Worm (Caenorhabditis elegans): ENCODE measurements around the gene prdx-2.

The prdx-2 gene

ce11 chrII:5398779-5399178 lies 20.8 kb downstream of the prdx-2 start, which contains the start of gene fbxl-3:
fbxl-3 (minus strand) TSS chrII:5398902.
- TF ChIP-seq fkh-10 (GFP tag; optimal IDR thresholded peaks at IDR 0.05): no peak
- peak; percentile 22 for TF ChIP-seq hmg-11 (tag; optimal IDR thresholded peaks at IDR 0.05)

ce11 chrII:5399201-5399600 lies 21.2 kb downstream of the prdx-2 start, which contains the start of gene mog-5:
mog-5 (plus strand) TSS chrII:5399538.
- TF ChIP-seq elt-2 (tag; optimal IDR thresholded peaks at IDR 0.05): peak; percentile 40
- TF ChIP-seq hmg-11 (tag; optimal IDR thresholded peaks at IDR 0.05): peak; percentile 30
- peak; percentile 50 for TF ChIP-seq pha-4 (tag; optimal IDR thresholded peaks at IDR 0.05)
- no peak for TF ChIP-seq nhr-43 (tag; optimal IDR thresholded peaks at IDR 0.05; ENCODE audit: poor library complexity, severe bottlenecking)

- TF ChIP-seq skn-1 (tag; optimal IDR thresholded peaks at IDR 0.05) (no peak), ceh-28 (tag; optimal IDR thresholded peaks at IDR 0.05) (no peak), mdl-1 (tag; optimal IDR thresholded peaks at IDR 0.05) (no peak), elt-1 (tag; optimal IDR thresholded peaks at IDR 0.05) (no peak), lin-39 (tag; optimal IDR thresholded peaks at IDR 0.05) (no peak), nhr-28 (tag; optimal IDR thresholded peaks at IDR 0.05) (no peak)
Measured at ce11 chrII:5407548-5407947, 29.6 kb downstream of the prdx-2 start, which contains the start of gene clec-141. clec-141 (minus strand) TSS chrII:5407648.

- TF ChIP-seq ceh-82 (tag; optimal IDR thresholded peaks at IDR 0.05) (no peak), lin-39 (tag; optimal IDR thresholded peaks at IDR 0.05) (no peak), lin-15B (tag; optimal IDR thresholded peaks at IDR 0.05) (no peak), egl-27 (tag; optimal IDR thresholded peaks at IDR 0.05) (no peak), pqm-1 (tag; optimal IDR thresholded peaks at IDR 0.05) (no peak), nhr-237 (tag; optimal IDR thresholded peaks at IDR 0.05) (no peak), unc-39 (tag; optimal IDR thresholded peaks at IDR 0.05) (no peak), ztf-4 (tag; optimal IDR thresholded peaks at IDR 0.05) (no peak), ztf-11 (tag; optimal IDR thresholded peaks at IDR 0.05) (no peak), zag-1 (tag; optimal IDR thresholded peaks at IDR 0.05) (no peak), elt-1 (tag; optimal IDR thresholded peaks at IDR 0.05) (no peak), lsy-12 (tag; optimal IDR thresholded peaks at IDR 0.05) (no peak), daf-12 (tag; optimal IDR thresholded peaks at IDR 0.05) (no peak), nhr-12 (tag; optimal IDR thresholded peaks at IDR 0.05) (no peak), nhr-25 (tag; optimal IDR thresholded peaks at IDR 0.05) (no peak)
Measured at ce11 chrII:5408924-5409323, 30.9 kb downstream of the prdx-2 start, which contains the start of the genes EEED8.12 and EEED8.4. EEED8.12 (minus strand) TSS chrII:5409024. EEED8.4 (plus strand) TSS chrII:5409319.

ce11 chrII:5412467-5412866 lies 34.5 kb downstream of the prdx-2 start, which contains the start of the genes EEED8.13 and EEED8.18:
EEED8.13 (minus strand) TSS chrII:5412567.
EEED8.18 (minus strand) TSS chrII:5412610.
- TF ChIP-seq nfya-1 (tag; optimal IDR thresholded peaks at IDR 0.05; ENCODE audit: insufficient read depth): no peak
- no peak for TF ChIP-seq pqm-1 (tag; optimal IDR thresholded peaks at IDR 0.05)
- no peak for TF ChIP-seq fkh-2 (tag; optimal IDR thresholded peaks at IDR 0.05)
- TF ChIP-seq ceh-16 (tag; optimal IDR thresholded peaks at IDR 0.05): no peak
- TF ChIP-seq ZK546.5 (tag; optimal IDR thresholded peaks at IDR 0.05): no peak
- TF ChIP-seq nhr-28 (tag; optimal IDR thresholded peaks at IDR 0.05): no peak
- no peak for TF ChIP-seq tbx-2 (tag; optimal IDR thresholded peaks at IDR 0.05)
- no peak for TF ChIP-seq nhr-11 (tag; optimal IDR thresholded peaks at IDR 0.05)
- no peak for TF ChIP-seq ama-1 (optimal IDR thresholded peaks at IDR 0.05)
- no peak for TF ChIP-seq nhr-237 (tag; optimal IDR thresholded peaks at IDR 0.05)
- TF ChIP-seq unc-62 (GFP tag; optimal IDR thresholded peaks at IDR 0.05): no peak
- TF ChIP-seq sea-2 (GFP tag; optimal IDR thresholded peaks at IDR 0.05): no peak
- no peak for TF ChIP-seq mdl-1 (tag; optimal IDR thresholded peaks at IDR 0.05)
- no peak for TF ChIP-seq nhr-76 (tag; optimal IDR thresholded peaks at IDR 0.05)

- TF ChIP-seq unc-62 (GFP tag; optimal IDR thresholded peaks at IDR 0.05) (no peak), nhr-12 (tag; optimal IDR thresholded peaks at IDR 0.05) (no peak), nhr-67 (tag; optimal IDR thresholded peaks at IDR 0.05) (no peak), R02D3.7 (tag; optimal IDR thresholded peaks at IDR 0.05) (no peak), nhr-43 (tag; optimal IDR thresholded peaks at IDR 0.05; ENCODE audit: poor library complexity, severe bottlenecking) (no peak), nhr-23 (tag; optimal IDR thresholded peaks at IDR 0.05) (no peak), pha-4 (tag; optimal IDR thresholded peaks at IDR 0.05) (no peak), nhr-11 (tag; optimal IDR thresholded peaks at IDR 0.05) (no peak), snpc-4 (tag; optimal IDR thresholded peaks at IDR 0.05) (no peak), ceh-9 (tag; optimal IDR thresholded peaks at IDR 0.05) (no peak), nfya-1 (tag; optimal IDR thresholded peaks at IDR 0.05; ENCODE audit: insufficient read depth) (no peak), ceh-82 (tag; optimal IDR thresholded peaks at IDR 0.05) (no peak), ZK546.5 (tag; optimal IDR thresholded peaks at IDR 0.05) (no peak), eor-1 (tag; optimal IDR thresholded peaks at IDR 0.05) (no peak)
Measured at ce11 chrII:5414040-5414439, 36.0 kb downstream of the prdx-2 start, which contains the start of the genes EEED8.14 and EEED8.3. EEED8.14 (minus strand) TSS chrII:5414052. EEED8.3 (plus strand) TSS chrII:5414276.
